Worm (Caenorhabditis elegans): ENCODE measurements around the gene nhr-47.

nhr-47 gene

DNA sequence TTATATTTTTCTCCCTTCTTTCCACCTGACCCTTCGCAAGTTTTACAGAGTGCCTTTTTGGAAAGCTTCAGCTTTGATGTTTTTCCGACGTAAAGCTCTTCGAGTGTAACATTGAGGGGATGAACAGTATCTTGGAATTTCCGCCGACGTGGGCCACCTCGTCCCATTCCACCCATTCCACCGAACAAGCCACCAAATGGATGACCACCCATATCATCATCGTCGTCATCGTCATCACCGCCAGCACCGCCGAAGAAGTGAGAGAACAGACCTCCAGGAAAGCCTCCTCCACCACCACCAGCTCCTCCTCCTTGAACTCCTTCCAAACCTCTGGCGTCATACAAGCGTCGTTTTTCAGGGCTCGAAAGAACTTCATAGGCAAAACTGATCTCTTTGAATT, 758 bp upstream of the nhr-47 start:
- TF ChIP-seq ceh-13 (GFP tag; optimal IDR thresholded peaks at IDR 0.05), result no peak
- TF ChIP-seq ama-1 (optimal IDR thresholded peaks at IDR 0.05), result no peak
- TF ChIP-seq hmg-4 (GFP tag; optimal IDR thresholded peaks at IDR 0.05), result no peak
- no peak for TF ChIP-seq ceh-36 (tag; optimal IDR thresholded peaks at IDR 0.05)
- TF ChIP-seq sea-1 (GFP tag; conservative IDR thresholded peaks at IDR 0.05), result no peak
- no peak for TF ChIP-seq tbx-11 (GFP tag; IDR thresholded peaks at IDR 0.05)
- no peak for TF ChIP-seq pes-1 (GFP tag; IDR thresholded peaks at IDR 0.05)
- no peak for TF ChIP-seq scrt-1 (GFP tag; IDR thresholded peaks at IDR 0.05)
- TF ChIP-seq F13C5.2 (tag; optimal IDR thresholded peaks at IDR 0.05), result no peak
- no peak for TF ChIP-seq tbx-37 (GFP tag; conservative IDR thresholded peaks at IDR 0.05)
- TF ChIP-seq tra-4 (tag; optimal IDR thresholded peaks at IDR 0.05), result no peak
- TF ChIP-seq ets-7 (tag; optimal IDR thresholded peaks at IDR 0.05), result no peak
- no peak for TF ChIP-seq hmbx-1 (tag; optimal IDR thresholded peaks at IDR 0.05)
- no peak for TF ChIP-seq B0310.2 (tag; optimal IDR thresholded peaks at IDR 0.05)
- no peak for TF ChIP-seq hnd-1 (tag; optimal IDR thresholded peaks at IDR 0.05)
- TF ChIP-seq flt-1 (GFP tag; IDR thresholded peaks at IDR 0.05), result no peak
- no peak for TF ChIP-seq aly-1 (tag; optimal IDR thresholded peaks at IDR 0.05)

ce11 chrV:5509134-5509533, 4.1 kb downstream of the nhr-47 start:
- TF ChIP-seq ama-1 (optimal IDR thresholded peaks at IDR 0.05) (no peak), tra-4 (tag; optimal IDR thresholded peaks at IDR 0.05) (no peak), hmbx-1 (tag; optimal IDR thresholded peaks at IDR 0.05) (no peak), aly-1 (tag; optimal IDR thresholded peaks at IDR 0.05) (no peak), hnd-1 (tag; optimal IDR thresholded peaks at IDR 0.05) (no peak), F13C5.2 (tag; optimal IDR thresholded peaks at IDR 0.05) (no peak), ets-7 (tag; optimal IDR thresholded peaks at IDR 0.05) (no peak), flt-1 (GFP tag; IDR thresholded peaks at IDR 0.05) (no peak), ceh-13 (GFP tag; optimal IDR thresholded peaks at IDR 0.05) (no peak), B0310.2 (tag; optimal IDR thresholded peaks at IDR 0.05) (no peak), sea-1 (GFP tag; conservative IDR thresholded peaks at IDR 0.05) (no peak), tbx-11 (GFP tag; IDR thresholded peaks at IDR 0.05) (no peak), ceh-36 (tag; optimal IDR thresholded peaks at IDR 0.05) (no peak), tbx-37 (GFP tag; conservative IDR thresholded peaks at IDR 0.05) (no peak)

DNA sequence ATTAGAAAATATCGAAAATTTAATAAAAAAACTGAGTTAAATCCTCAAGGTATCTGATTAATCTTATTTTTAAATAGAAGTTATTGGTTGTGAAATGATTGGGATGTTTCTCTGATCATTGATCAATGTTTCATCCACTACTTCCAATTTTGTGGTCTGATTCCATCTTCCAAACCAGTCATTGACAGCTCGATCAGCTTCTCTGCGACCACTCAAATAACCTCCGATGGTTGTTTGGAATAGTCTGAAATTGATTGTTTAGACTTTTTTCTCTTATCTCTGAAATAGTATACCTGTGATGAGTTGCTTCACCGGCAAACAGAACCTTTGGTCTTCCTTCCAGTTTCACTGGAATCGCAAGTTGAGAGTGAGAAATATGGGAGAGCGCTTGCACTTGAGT, 4.9 kb downstream of the nhr-47 start:
- no peak for TF ChIP-seq flt-1 (GFP tag; IDR thresholded peaks at IDR 0.05)

DNA sequence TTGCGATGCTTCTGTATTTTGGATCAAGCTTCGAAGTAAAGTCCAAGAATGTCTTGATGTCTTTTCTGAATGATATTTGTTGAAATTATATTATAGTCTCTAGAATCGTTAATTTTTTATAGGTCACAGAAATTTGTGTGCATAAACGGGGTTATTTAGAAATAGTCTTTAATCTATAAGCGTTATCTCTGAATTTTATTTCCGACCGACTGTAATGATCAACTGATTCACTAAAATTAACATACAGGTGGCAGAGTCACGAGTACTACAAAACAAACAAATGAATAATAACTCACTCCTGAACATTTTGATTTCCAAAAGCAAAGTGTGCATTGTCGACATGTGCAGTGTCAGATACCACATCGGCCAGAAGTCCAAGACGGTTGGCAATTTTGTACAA, 6.7 kb downstream of the nhr-47 start:
- TF ChIP-seq hmg-4 (GFP tag; optimal IDR thresholded peaks at IDR 0.05) (no peak), hmbx-1 (tag; optimal IDR thresholded peaks at IDR 0.05) (no peak), sea-1 (GFP tag; conservative IDR thresholded peaks at IDR 0.05) (no peak), ceh-13 (GFP tag; optimal IDR thresholded peaks at IDR 0.05) (no peak), ceh-36 (tag; optimal IDR thresholded peaks at IDR 0.05) (no peak), tra-4 (tag; optimal IDR thresholded peaks at IDR 0.05) (no peak), aly-1 (tag; optimal IDR thresholded peaks at IDR 0.05) (no peak)

- no peak for TF ChIP-seq ceh-36 (tag; optimal IDR thresholded peaks at IDR 0.05)
- TF ChIP-seq tbx-11 (GFP tag; IDR thresholded peaks at IDR 0.05), result no peak
- TF ChIP-seq hmbx-1 (tag; optimal IDR thresholded peaks at IDR 0.05), result no peak
- no peak for TF ChIP-seq F13C5.2 (tag; optimal IDR thresholded peaks at IDR 0.05)
- TF ChIP-seq B0310.2 (tag; optimal IDR thresholded peaks at IDR 0.05), result no peak
- no peak for TF ChIP-seq pes-1 (GFP tag; IDR thresholded peaks at IDR 0.05)
- TF ChIP-seq tbx-37 (GFP tag; conservative IDR thresholded peaks at IDR 0.05), result no peak
- TF ChIP-seq hnd-1 (tag; optimal IDR thresholded peaks at IDR 0.05), result no peak
- no peak for TF ChIP-seq ets-7 (tag; optimal IDR thresholded peaks at IDR 0.05)
- TF ChIP-seq sea-1 (GFP tag; conservative IDR thresholded peaks at IDR 0.05), result no peak
- no peak for TF ChIP-seq ama-1 (optimal IDR thresholded peaks at IDR 0.05)
- no peak for TF ChIP-seq tra-4 (tag; optimal IDR thresholded peaks at IDR 0.05)
- no peak for TF ChIP-seq hmg-4 (GFP tag; optimal IDR thresholded peaks at IDR 0.05)
Measured at ce11 chrV:5512559-5512958, 7.5 kb downstream of the nhr-47 start.

ce11 chrV:5513630-5514378, 8.8 kb downstream of the nhr-47 start, which contains the start of the genes hpo-15 and mms-19:
TSS of gene hpo-15 (minus strand) at chrV:5513830.
TSS of gene mms-19 (plus strand) at chrV:5514348.
- TF ChIP-seq ceh-36 (tag; optimal IDR thresholded peaks at IDR 0.05), result no peak
- TF ChIP-seq tbx-37 (GFP tag; conservative IDR thresholded peaks at IDR 0.05), result no peak
- TF ChIP-seq tbx-11 (GFP tag; IDR thresholded peaks at IDR 0.05), result no peak
- no peak for TF ChIP-seq sea-1 (GFP tag; conservative IDR thresholded peaks at IDR 0.05)
- TF ChIP-seq flt-1 (GFP tag; IDR thresholded peaks at IDR 0.05), result no peak

ce11 chrV:5521735-5522241, 16.7 kb downstream of the nhr-47 start, which contains the start of gene hir-1:
TSS of gene hir-1 (plus strand) at chrV:5522139.
- TF ChIP-seq scrt-1 (GFP tag; IDR thresholded peaks at IDR 0.05), result no peak
- TF ChIP-seq hmbx-1 (tag; optimal IDR thresholded peaks at IDR 0.05), result no peak
- TF ChIP-seq hnd-1 (tag; optimal IDR thresholded peaks at IDR 0.05), result no peak

DNA sequence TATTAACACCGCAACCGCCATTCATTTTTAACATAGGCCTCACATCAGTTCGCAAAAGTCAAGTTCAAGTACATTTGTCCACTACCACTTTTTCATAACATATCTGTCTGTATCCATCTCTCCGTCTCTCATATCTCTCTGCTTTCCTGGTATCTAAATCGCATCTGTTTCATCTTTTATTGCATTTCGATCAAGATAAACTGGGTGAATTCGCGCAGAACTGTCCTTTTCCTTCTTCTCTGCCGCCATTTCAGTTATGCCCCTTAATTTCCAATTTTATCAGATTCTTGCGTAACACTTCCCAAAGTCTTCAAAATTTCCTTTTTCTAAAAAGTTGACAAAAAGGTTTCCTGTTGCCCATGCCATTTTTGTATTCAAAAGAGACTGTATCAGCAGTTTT, 18.2 kb downstream of the nhr-47 start:
- TF ChIP-seq hmg-4 (GFP tag; optimal IDR thresholded peaks at IDR 0.05) (no peak), tbx-37 (GFP tag; conservative IDR thresholded peaks at IDR 0.05) (no peak), ets-7 (tag; optimal IDR thresholded peaks at IDR 0.05) (no peak), tra-4 (tag; optimal IDR thresholded peaks at IDR 0.05) (no peak), sea-1 (GFP tag; conservative IDR thresholded peaks at IDR 0.05) (no peak), ama-1 (optimal IDR thresholded peaks at IDR 0.05) (no peak), F13C5.2 (tag; optimal IDR thresholded peaks at IDR 0.05) (no peak)
